Worm (Caenorhabditis elegans) whole organism, L4 larva: Measurements from ENCODE around the gene F58E6.13.

Experiments used
- F26F4.8 ChIP-seq: fragments of 200-800 bp; sonication (Bioruptor generic); conservative IDR thresholded peaks from 2 replicates; pipeline ENCODE4 v1.3.6; 2022; ENCODE audit warnings: missing genetic modification characterization, missing compliant biosample characterization
- F37D6.2 ChIP-seq: sonication (generic microtip); optimal IDR thresholded peaks from 2 replicates; lab custom pipeline; 2016; ENCODE audit warnings: mild to moderate bottlenecking, missing genetic modification characterization, missing compliant biosample characterization
- F44E2.7 ChIP-seq: fragments of 200-800 bp; sonication (Bioruptor generic); IDR thresholded peaks from 2 replicates; pipeline ENCODE4 v2.1.2; 2022; ENCODE audit warnings: missing genetic modification characterization, missing compliant biosample characterization
- T26A8.4 ChIP-seq: fragments of 200-800 bp; sonication (Bioruptor generic); IDR thresholded peaks from 2 replicates; pipeline ENCODE4 v1.3.6; 2022; ENCODE audit warnings: missing genetic modification characterization, missing compliant biosample characterization
- Y105C5A.15 ChIP-seq: fragments of 200-800 bp; sonication (Bioruptor generic); IDR thresholded peaks from 2 replicates; pipeline ENCODE4 v1.3.6; 2022; ENCODE audit warnings: missing genetic modification characterization, missing compliant biosample characterization
- Y48G9A.11 ChIP-seq: fragments of 200-800 bp; sonication (Bioruptor generic); IDR thresholded peaks from 2 replicates; pipeline ENCODE4 v1.3.6; 2022; ENCODE audit warnings: missing genetic modification reagents, missing genetic modification characterization, missing compliant biosample characterization
- Y5F2A.4 ChIP-seq: fragments of 200-800 bp; sonication (Bioruptor generic); optimal IDR thresholded peaks from 2 replicates; lab custom pipeline; 2018; ENCODE audit warnings: mild to moderate bottlenecking, missing genetic modification characterization, missing compliant biosample characterization
- ZK337.2 ChIP-seq: fragments of 200-800 bp; sonication (Bioruptor generic); IDR thresholded peaks from 2 replicates; pipeline ENCODE4 v1.3.6; 2022; ENCODE audit warnings: missing genetic modification reagents, missing genetic modification characterization, missing compliant biosample characterization
- aha-1 ChIP-seq: fragments of 150-350 bp; peaks from one replicate; lab custom pipeline; 2014; ENCODE audit warnings: missing biosample characterization, missing genetic modification characterization
- aly-2 ChIP-seq: sonication (generic microtip); optimal IDR thresholded peaks from 2 replicates; lab custom pipeline; 2018; ENCODE audit warnings: missing biosample characterization, missing genetic modification characterization
- ceh-20 ChIP-seq: fragments of 200-800 bp; sonication (Bioruptor generic); IDR thresholded peaks from 2 replicates; pipeline ENCODE4 v1.3.6; 2022; ENCODE audit warnings: missing genetic modification reagents, missing genetic modification characterization, missing compliant biosample characterization
- ctbp-1 ChIP-seq: fragments of 200-800 bp; sonication (Bioruptor generic); IDR thresholded peaks from 2 replicates; pipeline ENCODE4 v1.3.6; 2022; ENCODE audit warnings: missing genetic modification reagents, missing genetic modification characterization, missing compliant biosample characterization
- daf-16 ChIP-seq, 3 experiments: sonication (generic microtip); optimal IDR thresholded peaks; 2 replicates each; lab custom pipeline; 2016 to 2017; ENCODE audit warnings: missing genetic modification characterization in 3 of 3, missing genetic modification reagents in 3 of 3, mild to moderate bottlenecking in 2 of 3, missing compliant biosample characterization in 2 of 3, missing biosample characterization in 1 of 3, moderate library complexity in 1 of 3
- daf-19 ChIP-seq: fragments of 200-800 bp; sonication (Bioruptor generic); conservative IDR thresholded peaks from 2 replicates; pipeline ENCODE4 v1.3.6; 2022; ENCODE audit warnings: missing genetic modification characterization, missing compliant biosample characterization
- fos-1 ChIP-seq: fragments of 150-350 bp; optimal IDR thresholded peaks from 2 replicates; lab custom pipeline; 2014; ENCODE audit warnings: missing biosample characterization, missing genetic modification characterization
- hlh-11 ChIP-seq: fragments of 200-800 bp; sonication (Bioruptor generic); optimal IDR thresholded peaks from 2 replicates; lab custom pipeline; 2018; ENCODE audit warnings: mild to moderate bottlenecking, missing genetic modification characterization, missing compliant biosample characterization
- lin-1 ChIP-seq: fragments of 200-800 bp; sonication (Bioruptor generic); IDR thresholded peaks from 2 replicates; pipeline ENCODE4 v1.3.6; 2022; ENCODE audit warnings: missing genetic modification reagents, missing genetic modification characterization, missing compliant biosample characterization
- lin-15B ChIP-seq: fragments of 150-350 bp; sonication (generic microtip); optimal IDR thresholded peaks from 3 replicates; lab custom pipeline; 2014; ENCODE audit warnings: missing biosample characterization, missing genetic modification characterization
- lir-3 ChIP-seq: sonication (generic microtip); optimal IDR thresholded peaks from 2 replicates; lab custom pipeline; 2016; ENCODE audit warnings: mild to moderate bottlenecking, missing genetic modification characterization, missing compliant biosample characterization
- lsy-2 ChIP-seq, 2 experiments: fragments of 150-350 bp in 1 of 2; sonication (generic microtip) in 1 of 2; optimal IDR thresholded peaks; 2 replicates each; lab custom pipeline; 2014 to 2017; ENCODE audit warnings: missing biosample characterization in 2 of 2, missing genetic modification characterization in 2 of 2
- madf-5 ChIP-seq, 2 experiments: fragments of 200-800 bp; sonication (Bioruptor generic); IDR thresholded peaks; 2 replicates each; pipeline ENCODE4 v1.3.6; 2022; ENCODE audit warnings: missing compliant biosample characterization in 2 of 2, missing genetic modification characterization in 2 of 2
- madf-9 ChIP-seq: fragments of 200-800 bp; sonication (Bioruptor generic); conservative IDR thresholded peaks from 2 replicates; pipeline ENCODE4 v1.3.6; 2022; ENCODE audit warnings: missing genetic modification reagents, missing genetic modification characterization, missing compliant biosample characterization
- mdt-29 ChIP-seq: fragments of 200-800 bp; sonication (Bioruptor generic); IDR thresholded peaks from 2 replicates; pipeline ENCODE4 v1.3.6; 2022; ENCODE audit warnings: missing genetic modification reagents, missing genetic modification characterization, missing compliant biosample characterization
- mes-2 ChIP-seq: sonication (generic microtip); optimal IDR thresholded peaks from 2 replicates; lab custom pipeline; 2016; ENCODE audit warnings: missing genotype, mild to moderate bottlenecking, missing genetic modification characterization, missing compliant biosample characterization; ENCODE audit not compliant: poor library complexity, severe bottlenecking
- mxl-2 ChIP-seq: fragments of 200-800 bp; sonication (Bioruptor generic); conservative IDR thresholded peaks from 2 replicates; pipeline ENCODE4 v1.3.6; 2022; ENCODE audit warnings: missing genetic modification reagents, missing genetic modification characterization, missing compliant biosample characterization
- nhr-102 ChIP-seq: sonication (generic microtip); optimal IDR thresholded peaks from 2 replicates; lab custom pipeline; 2016; ENCODE audit warnings: mild to moderate bottlenecking, missing genetic modification characterization, moderate library complexity, missing compliant biosample characterization
- nhr-42 ChIP-seq: fragments of 200-800 bp; sonication (Bioruptor generic); IDR thresholded peaks from 2 replicates; pipeline ENCODE4 v1.3.6; 2022; ENCODE audit warnings: missing genetic modification characterization, missing compliant biosample characterization
- pqm-1 ChIP-seq: sonication (generic microtip); optimal IDR thresholded peaks from 2 replicates; lab custom pipeline; 2017; ENCODE audit warnings: missing biosample characterization, missing genetic modification characterization
- rbr-2 ChIP-seq: sonication (generic microtip); optimal IDR thresholded peaks from 2 replicates; lab custom pipeline; 2016; ENCODE audit warnings: missing genotype, missing genetic modification characterization, missing compliant biosample characterization
- sdz-12 ChIP-seq: fragments of 200-800 bp; sonication (Bioruptor generic); optimal IDR thresholded peaks from 2 replicates; lab custom pipeline; 2018; ENCODE audit warnings: mild to moderate bottlenecking, missing genetic modification characterization, missing compliant biosample characterization
- set-16 ChIP-seq: fragments of 200-800 bp; sonication (Bioruptor generic); IDR thresholded peaks from 2 replicates; pipeline ENCODE4 v1.3.6; 2022; ENCODE audit warnings: missing genetic modification reagents, missing genetic modification characterization, missing compliant biosample characterization
- skn-1 ChIP-seq: fragments of 150-350 bp; optimal IDR thresholded peaks from 2 replicates; lab custom pipeline; 2014; ENCODE audit warnings: missing biosample characterization, missing genetic modification characterization
- snpc-1.2 ChIP-seq: fragments of 200-800 bp; sonication (Bioruptor generic); IDR thresholded peaks from 2 replicates; pipeline ENCODE4 v1.3.6; 2022; ENCODE audit warnings: missing genetic modification reagents, missing genetic modification characterization, missing compliant biosample characterization
- snpc-4 ChIP-seq: fragments of 150-350 bp; optimal IDR thresholded peaks from 2 replicates; lab custom pipeline; 2014; ENCODE audit warnings: missing biosample characterization, missing genetic modification characterization
- spr-1 ChIP-seq: sonication (generic microtip); optimal IDR thresholded peaks from 2 replicates; lab custom pipeline; 2016; ENCODE audit warnings: mild to moderate bottlenecking, missing genetic modification characterization, missing compliant biosample characterization
- tra-1 ChIP-seq: fragments of 200-800 bp; sonication (Bioruptor generic); IDR thresholded peaks from 2 replicates; pipeline ENCODE4 v1.3.6; 2022; ENCODE audit warnings: missing genetic modification reagents, missing genetic modification characterization, missing compliant biosample characterization
- unc-130 ChIP-seq: sonication (generic microtip); optimal IDR thresholded peaks from 2 replicates; lab custom pipeline; 2016; ENCODE audit warnings: missing genetic modification reagents, missing genetic modification characterization, missing compliant biosample characterization
- unc-39 ChIP-seq: sonication (generic microtip); optimal IDR thresholded peaks from 2 replicates; lab custom pipeline; 2017; ENCODE audit warnings: missing biosample characterization, missing genetic modification characterization
- vab-7 ChIP-seq: fragments of 200-800 bp; sonication (Bioruptor generic); IDR thresholded peaks from 2 replicates; pipeline ENCODE4 v1.3.6; 2022; ENCODE audit warnings: missing genetic modification reagents, missing genetic modification characterization, missing compliant biosample characterization
- zfp-3 ChIP-seq: fragments of 200-800 bp; sonication (Bioruptor generic); conservative IDR thresholded peaks from 2 replicates; pipeline ENCODE4 v1.3.6; 2022; ENCODE audit warnings: missing genetic modification reagents, missing genetic modification characterization, missing compliant biosample characterization

Gene F58E6.13

ce11 chrV:9730743-9731706 lies 14.0 kb upstream of the F58E6.13 start (continued):
- peak; percentile 73; the same call in 1 of the 2 replicates for TF ChIP-seq zfp-3 (GFP tag; lab: Robert Waterston, UW)
- peak; percentile 97 for TF ChIP-seq rbr-2
- no peak for TF ChIP-seq Y105C5A.15 (GFP tag; lab: Robert Waterston, UW)
- peak; percentile 4 for TF ChIP-seq Y5F2A.4 (GFP tag; lab: Kevin White, UChicago)
- peak; percentile 100 for TF ChIP-seq aha-1 (tag; lab: Kevin White, UChicago)
- TF ChIP-seq T26A8.4 (GFP tag; lab: Robert Waterston, UW): peak; percentile 86
- TF ChIP-seq pqm-1: peak; percentile 97
- 0 out of 2 replicates have a peak, but pooled peaks have one; percentile 61 for TF ChIP-seq mxl-2 (GFP tag; lab: Robert Waterston, UW)
- TF ChIP-seq unc-130 (GFP tag; lab: Kevin White, UChicago): no peak
- TF ChIP-seq nhr-102 (tag; lab: Kevin White, UChicago): peak; percentile 74
- no peak for TF ChIP-seq Y48G9A.11
- TF ChIP-seq sdz-12 (GFP tag; lab: Kevin White, UChicago): peak; percentile 87
- peak; percentile 94 for TF ChIP-seq set-16 (GFP tag; lab: Robert Waterston, UW)
- TF ChIP-seq snpc-1.2: no peak
- peak; percentile 78; the same call in 1 of the 2 replicates for TF ChIP-seq nhr-42 (GFP tag; lab: Robert Waterston, UW)
- no peak for TF ChIP-seq snpc-4 (tag; lab: Kevin White, UChicago)
- TF ChIP-seq F37D6.2 (tag; lab: Kevin White, UChicago): peak; percentile 90
- peak; percentile 22; the same call in 1 of the 2 replicates for TF ChIP-seq lin-1
- peak; percentile 89 for TF ChIP-seq spr-1 (tag; lab: Kevin White, UChicago)
- no peak for TF ChIP-seq ZK337.2 (GFP tag; lab: Robert Waterston, UW)
- peak; percentile 41 to 55 for TF ChIP-seq daf-16 (GFP tag; optimal IDR thresholded peaks at IDR 0.05; lab: Kevin White, UChicago)
- TF ChIP-seq daf-16 (tag; optimal IDR thresholded peaks at IDR 0.05; lab: Kevin White, UChicago): peak; percentile 83
- TF ChIP-seq lsy-2 (tag; optimal IDR thresholded peaks at IDR 0.05; lab: Kevin White, UChicago): peak; percentile 95 to 98
- TF ChIP-seq vab-7: no peak; the same call in 1 of the 2 replicates
- no peak for TF ChIP-seq F44E2.7
- peak; percentile 87 for TF ChIP-seq ceh-20 (GFP tag; lab: Robert Waterston, UW)
- peak; percentile 94 for TF ChIP-seq ctbp-1 (GFP tag; lab: Robert Waterston, UW)
- peak; percentile 30; the same call in 1 of the 2 replicates for TF ChIP-seq mdt-29
- 0 out of 4 replicates have a peak, but pooled peaks of 1 of the 2 experiments have one; percentile 1 for TF ChIP-seq madf-5 (GFP tag; IDR thresholded peaks at IDR 0.05; lab: Robert Waterston, UW)
- TF ChIP-seq tra-1 (GFP tag; lab: Robert Waterston, UW): peak; percentile 83
- TF ChIP-seq hlh-11 (tag; lab: Kevin White, UChicago): peak; percentile 100
- peak; percentile 63 for TF ChIP-seq mes-2 (tag; lab: Kevin White, UChicago)
- no peak for TF ChIP-seq F26F4.8 (GFP tag; lab: Robert Waterston, UW)
- no peak for TF ChIP-seq unc-39 (tag; lab: Kevin White, UChicago)
- TF ChIP-seq skn-1: no peak
- TF ChIP-seq lir-3 (tag; lab: Kevin White, UChicago): no peak
- peak; percentile 61; the same call in 1 of the 2 replicates for TF ChIP-seq daf-19 (GFP tag; lab: Robert Waterston, UW)
- TF ChIP-seq fos-1: peak; percentile 29
- peak; percentile 70 for TF ChIP-seq madf-9 (GFP tag; lab: Robert Waterston, UW)
- no peak for TF ChIP-seq aly-2 (tag; lab: Kevin White, UChicago)
- no peak for TF ChIP-seq lin-15B
- TF ChIP-seq, all 104 proteins: peak for 71
